Worm (Caenorhabditis elegans): Measurements from ENCODE around the gene C28H8.2.

The C28H8.2 gene

DNA sequence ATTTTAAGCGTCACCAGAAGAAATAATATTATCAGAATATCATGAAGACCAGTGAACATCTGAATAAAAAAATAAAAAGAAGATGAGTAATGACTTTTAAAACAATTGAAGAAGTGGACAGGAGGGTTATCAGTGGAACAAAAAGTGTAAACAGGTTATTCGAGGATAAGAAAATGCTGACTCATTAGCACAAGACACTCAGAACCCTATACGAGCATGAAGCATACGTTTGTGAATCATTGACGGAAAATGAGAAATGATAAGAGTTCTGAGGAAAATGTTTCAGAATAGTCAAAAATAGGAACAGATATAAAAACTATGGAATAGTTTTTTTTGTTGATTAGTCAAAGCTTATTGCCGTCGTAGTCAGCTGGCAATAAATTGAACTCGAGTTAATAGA lies 12.7 kb downstream of the C28H8.2 start, which contains the start of gene zmp-1:
zmp-1 (minus strand) TSS at position 101 of the 400 bp plus-strand sequence.
- TF ChIP-seq fkh-2 (tag; optimal IDR thresholded peaks at IDR 0.05) (no peak), pqm-1 (tag; optimal IDR thresholded peaks at IDR 0.05) (no peak), nhr-76 (tag; optimal IDR thresholded peaks at IDR 0.05) (no peak), fkh-10 (GFP tag; optimal IDR thresholded peaks at IDR 0.05) (no peak), egl-27 (tag; optimal IDR thresholded peaks at IDR 0.05) (no peak), zag-1 (tag; optimal IDR thresholded peaks at IDR 0.05) (no peak), aly-2 (tag; optimal IDR thresholded peaks at IDR 0.05) (no peak), ceh-16 (tag; optimal IDR thresholded peaks at IDR 0.05) (no peak), mml-1 (tag; optimal IDR thresholded peaks at IDR 0.05) (no peak), eor-1 (tag; optimal IDR thresholded peaks at IDR 0.05) (no peak), unc-39 (tag; optimal IDR thresholded peaks at IDR 0.05) (no peak), ceh-82 (tag; optimal IDR thresholded peaks at IDR 0.05) (no peak), pha-4 (tag; optimal IDR thresholded peaks at IDR 0.05) (no peak), ceh-9 (tag; optimal IDR thresholded peaks at IDR 0.05) (no peak), hmg-11 (tag; optimal IDR thresholded peaks at IDR 0.05) (no peak), fos-1 (tag; optimal IDR thresholded peaks at IDR 0.05) (no peak), nhr-12 (tag; optimal IDR thresholded peaks at IDR 0.05) (no peak), lin-15B (tag; optimal IDR thresholded peaks at IDR 0.05) (no peak), nhr-25 (tag; optimal IDR thresholded peaks at IDR 0.05) (no peak), elt-3 (tag; optimal IDR thresholded peaks at IDR 0.05) (no peak)

DNA sequence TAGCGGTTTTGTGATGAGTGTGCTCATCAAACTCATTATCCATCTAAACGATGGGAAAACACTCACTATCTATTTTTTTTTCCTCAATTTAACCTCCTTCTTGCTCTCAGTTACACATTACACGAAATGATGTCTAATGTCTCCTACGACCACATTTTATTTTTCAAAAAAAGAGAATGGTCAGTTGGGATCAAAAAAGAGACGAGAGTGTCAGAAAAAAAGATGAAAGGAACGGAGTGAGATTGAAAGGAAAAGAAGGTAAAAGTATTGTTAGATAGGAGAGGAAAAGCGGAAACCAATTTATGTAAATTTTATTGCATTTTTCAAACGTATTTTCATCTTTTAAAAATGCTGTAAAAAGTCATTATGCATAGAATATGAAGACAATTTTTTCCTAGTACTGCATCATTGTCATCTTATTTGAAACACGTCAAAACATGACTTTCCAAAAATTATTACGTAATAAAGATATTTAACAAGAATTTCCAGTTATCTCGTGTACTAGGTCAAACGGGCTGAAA lies 14.1 kb downstream of the C28H8.2 start:
- TF ChIP-seq aly-2 (tag; optimal IDR thresholded peaks at IDR 0.05) (no peak), nhr-77 (tag; optimal IDR thresholded peaks at IDR 0.05) (no peak), egl-5 (tag; optimal IDR thresholded peaks at IDR 0.05) (peak; percentile 41), fkh-10 (GFP tag; optimal IDR thresholded peaks at IDR 0.05) (peak; percentile 56), daf-12 (tag; optimal IDR thresholded peaks at IDR 0.05) (no peak)

DNA sequence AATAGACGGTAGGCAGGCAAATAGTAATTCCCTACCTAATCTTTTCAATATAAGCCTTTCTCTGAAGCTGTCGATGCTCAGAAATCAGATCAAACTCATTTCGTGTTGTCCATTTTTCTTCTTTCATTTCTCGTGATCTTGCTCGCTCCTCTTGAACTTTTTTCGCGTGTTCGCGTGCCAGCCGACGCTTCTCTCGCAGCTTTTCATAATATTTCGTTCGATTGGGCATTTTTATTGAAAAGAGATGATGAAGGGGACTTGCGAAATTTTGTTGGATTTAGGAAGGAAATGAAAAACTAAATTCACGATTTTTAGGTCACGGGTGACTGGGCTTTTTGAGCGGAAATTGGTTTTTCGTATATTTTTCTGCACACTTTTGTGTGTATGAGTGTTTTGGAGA lies 16.9 kb downstream of the C28H8.2 start, which contains the start of gene EGAP1.1:
EGAP1.1 (minus strand) TSS at position 229 of the 400 bp plus-strand sequence.
- no peak for TF ChIP-seq nhr-28 (tag; optimal IDR thresholded peaks at IDR 0.05)
- no peak for TF ChIP-seq nhr-67 (tag; optimal IDR thresholded peaks at IDR 0.05)
- peak; percentile 4 for TF ChIP-seq nfya-1 (tag; optimal IDR thresholded peaks at IDR 0.05; ENCODE audit: insufficient read depth)
- no peak for TF ChIP-seq unc-62 (GFP tag; optimal IDR thresholded peaks at IDR 0.05)
- TF ChIP-seq tbx-2 (tag; optimal IDR thresholded peaks at IDR 0.05) = no peak
- no peak for TF ChIP-seq unc-39 (tag; optimal IDR thresholded peaks at IDR 0.05)

ce11 chrIII:5938013-5938412 lies 17.9 kb downstream of the C28H8.2 start:
- no peak for TF ChIP-seq nhr-11 (tag; optimal IDR thresholded peaks at IDR 0.05)
- no peak for TF ChIP-seq aly-2 (tag; optimal IDR thresholded peaks at IDR 0.05)
- TF ChIP-seq sea-2 (GFP tag; optimal IDR thresholded peaks at IDR 0.05) = no peak
- no peak for TF ChIP-seq nhr-237 (tag; optimal IDR thresholded peaks at IDR 0.05)
- no peak for TF ChIP-seq pqm-1 (tag; optimal IDR thresholded peaks at IDR 0.05)
- TF ChIP-seq pha-4 (tag; optimal IDR thresholded peaks at IDR 0.05) = peak; percentile 52
- TF ChIP-seq R02D3.7 (tag; optimal IDR thresholded peaks at IDR 0.05) = no peak
- TF ChIP-seq mdl-1 (tag; optimal IDR thresholded peaks at IDR 0.05) = peak; percentile 23
- TF ChIP-seq hmg-11 (tag; optimal IDR thresholded peaks at IDR 0.05) = peak; percentile 6
- peak; percentile 38 for TF ChIP-seq tbx-2 (tag; optimal IDR thresholded peaks at IDR 0.05)
- no peak for TF ChIP-seq daf-12 (tag; optimal IDR thresholded peaks at IDR 0.05)
- TF ChIP-seq nhr-43 (tag; optimal IDR thresholded peaks at IDR 0.05; ENCODE audit: poor library complexity, severe bottlenecking) = peak; percentile 78
- TF ChIP-seq mml-1 (tag; optimal IDR thresholded peaks at IDR 0.05) = no peak
- TF ChIP-seq lin-15B (tag; optimal IDR thresholded peaks at IDR 0.05) = no peak
- peak; percentile 96 for TF ChIP-seq lin-39 (tag; optimal IDR thresholded peaks at IDR 0.05)
- peak; percentile 97 for TF ChIP-seq elt-1 (tag; optimal IDR thresholded peaks at IDR 0.05)
- peak; percentile 62 for TF ChIP-seq skn-1 (tag; optimal IDR thresholded peaks at IDR 0.05)
- TF ChIP-seq nhr-23 (tag; optimal IDR thresholded peaks at IDR 0.05) = peak; percentile 95
- TF ChIP-seq snpc-4 (tag; optimal IDR thresholded peaks at IDR 0.05) = peak; percentile 40
- peak in 1 of 2 experiments; percentile 54 for TF ChIP-seq eor-1 (tag; optimal IDR thresholded peaks at IDR 0.05)
- TF ChIP-seq unc-39 (tag; optimal IDR thresholded peaks at IDR 0.05) = no peak
- TF ChIP-seq egl-5 (tag; optimal IDR thresholded peaks at IDR 0.05) = peak; percentile 38
- peak; percentile 72 for TF ChIP-seq ceh-28 (tag; optimal IDR thresholded peaks at IDR 0.05)
- no peak for TF ChIP-seq fkh-2 (tag; optimal IDR thresholded peaks at IDR 0.05)
- TF ChIP-seq fkh-10 (GFP tag; optimal IDR thresholded peaks at IDR 0.05) = no peak
- peak; percentile 14 for TF ChIP-seq ztf-4 (tag; optimal IDR thresholded peaks at IDR 0.05)
- TF ChIP-seq nfya-1 (tag; optimal IDR thresholded peaks at IDR 0.05; ENCODE audit: insufficient read depth) = peak; percentile 83
- no peak for TF ChIP-seq ceh-9 (tag; optimal IDR thresholded peaks at IDR 0.05)
- TF ChIP-seq nhr-12 (tag; optimal IDR thresholded peaks at IDR 0.05) = no peak
- TF ChIP-seq unc-62 (GFP tag; optimal IDR thresholded peaks at IDR 0.05) = peak; percentile 93
- no peak for TF ChIP-seq zag-1 (tag; optimal IDR thresholded peaks at IDR 0.05)
- peak; percentile 73 for TF ChIP-seq egl-27 (tag; optimal IDR thresholded peaks at IDR 0.05)
- TF ChIP-seq ceh-82 (tag; optimal IDR thresholded peaks at IDR 0.05) = no peak
- TF ChIP-seq nhr-67 (tag; optimal IDR thresholded peaks at IDR 0.05) = no peak
- TF ChIP-seq nhr-28 (tag; optimal IDR thresholded peaks at IDR 0.05) = no peak
- no peak for TF ChIP-seq ZK546.5 (tag; optimal IDR thresholded peaks at IDR 0.05)
- no peak for TF ChIP-seq nhr-76 (tag; optimal IDR thresholded peaks at IDR 0.05)
- no peak for TF ChIP-seq lsy-12 (tag; optimal IDR thresholded peaks at IDR 0.05)
- TF ChIP-seq elt-3 (tag; optimal IDR thresholded peaks at IDR 0.05) = peak in 1 of 3 experiments; percentile 52
